Worm (Caenorhabditis elegans): ENCODE measurements around the gene ugt-22.

ce11 chrIV:13601973-13602669, 36.9 kb upstream of the ugt-22 start, which contains the start of gene Y45F10B.59:
- TF ChIP-seq him-1 (tag; optimal IDR thresholded peaks at IDR 0.05) (no peak), W03F9.2 (tag; optimal IDR thresholded peaks at IDR 0.05) (no peak), dao-5 (tag; optimal IDR thresholded peaks at IDR 0.05) (no peak)

Data from whole organism, L4/young adult.